Worm (Caenorhabditis elegans) whole organism, L2 larva: Measurements from ENCODE around the gene pstk-1.

Experiments
- C34F6.9 ChIP-seq: fragments of 150-350 bp; optimal IDR thresholded peaks from 2 replicates; lab custom pipeline; 2014; ENCODE audit warnings: missing biosample characterization, missing genetic modification characterization
- F13H6.1 ChIP-seq: sonication (generic microtip); optimal IDR thresholded peaks from 2 replicates; lab custom pipeline; 2016; ENCODE audit warnings: missing genetic modification characterization, missing compliant biosample characterization
- R02D3.7 ChIP-seq: fragments of 150-350 bp; optimal IDR thresholded peaks from 2 replicates; lab custom pipeline; 2014; ENCODE audit warnings: missing biosample characterization, missing genetic modification characterization
- Y55F3AM.14 ChIP-seq: fragments of 200-800 bp; sonication (Bioruptor generic); optimal IDR thresholded peaks from 2 replicates; lab custom pipeline; 2018; ENCODE audit warnings: mild to moderate bottlenecking, missing genetic modification characterization, missing compliant biosample characterization
- ZK546.5 ChIP-seq: sonication (generic microtip); optimal IDR thresholded peaks from 2 replicates; lab custom pipeline; 2017; ENCODE audit warnings: missing biosample characterization, missing genetic modification characterization
- aly-2 ChIP-seq: fragments of 150-350 bp; optimal IDR thresholded peaks from 2 replicates; lab custom pipeline; 2014; ENCODE audit warnings: missing biosample characterization, missing genetic modification characterization
- ama-1 ChIP-seq: fragments of 150-350 bp; optimal IDR thresholded peaks from 2 replicates; lab custom pipeline; 2018; ENCODE audit warnings: inconsistent platforms
- blmp-1 ChIP-seq: sonication (generic microtip); optimal IDR thresholded peaks from 2 replicates; lab custom pipeline; 2017; ENCODE audit warnings: missing genetic modification characterization, mild to moderate bottlenecking, missing compliant biosample characterization, antibody characterized with exemption, moderate library complexity; ENCODE audit not compliant: insufficient read depth
- ceh-16 ChIP-seq: fragments of 150-350 bp; optimal IDR thresholded peaks from 2 replicates; lab custom pipeline; 2014; ENCODE audit warnings: missing biosample characterization, missing genetic modification characterization
- ceh-82 ChIP-seq: fragments of 150-350 bp; optimal IDR thresholded peaks from 2 replicates; lab custom pipeline; 2014; ENCODE audit warnings: missing biosample characterization, missing genetic modification characterization
- crh-2 ChIP-seq: sonication (generic microtip); optimal IDR thresholded peaks from 2 replicates; lab custom pipeline; 2017; ENCODE audit warnings: missing biosample characterization, missing genetic modification characterization
- dmd-4 ChIP-seq: sonication (generic microtip); optimal IDR thresholded peaks from 2 replicates; lab custom pipeline; 2017; ENCODE audit warnings: missing biosample characterization, missing genetic modification characterization
- egl-27 ChIP-seq: sonication (generic microtip); optimal IDR thresholded peaks from 3 replicates; lab custom pipeline; 2017; ENCODE audit warnings: missing biosample characterization, missing genetic modification reagents, missing genetic modification characterization
- elt-1 ChIP-seq: fragments of 150-350 bp; optimal IDR thresholded peaks from 2 replicates; lab custom pipeline; 2014; ENCODE audit warnings: missing biosample characterization, missing genetic modification characterization
- elt-3 ChIP-seq: sonication (generic microtip); optimal IDR thresholded peaks from 2 replicates; lab custom pipeline; 2017; ENCODE audit warnings: missing biosample characterization, missing genetic modification characterization
- lin-11 ChIP-seq: fragments of 150-350 bp; sonication (generic microtip); optimal IDR thresholded peaks from 2 replicates; lab custom pipeline; 2014; ENCODE audit warnings: missing biosample characterization, missing genetic modification characterization, inconsistent platforms, mixed read lengths
- lin-13 ChIP-seq: fragments of 150-350 bp; optimal IDR thresholded peaks from 2 replicates; lab custom pipeline; 2014; ENCODE audit warnings: missing biosample characterization, missing genetic modification reagents, missing genetic modification characterization
- lin-39 ChIP-seq: fragments of 150-350 bp; optimal IDR thresholded peaks from 2 replicates; lab custom pipeline; 2014; ENCODE audit warnings: missing biosample characterization, missing genetic modification reagents, missing genetic modification characterization
- lsy-2 ChIP-seq, 2 experiments: fragments of 150-350 bp in 1 of 2; sonication (generic microtip) in 1 of 2; optimal IDR thresholded peaks; 2 replicates each; lab custom pipeline; 2014 to 2017; ENCODE audit warnings: missing biosample characterization in 2 of 2, missing genetic modification characterization in 2 of 2
- mbf-1 ChIP-seq: sonication (generic microtip); optimal IDR thresholded peaks from 2 replicates; lab custom pipeline; 2017; ENCODE audit warnings: missing biosample characterization, missing genetic modification characterization
- nhr-10 ChIP-seq: sonication (generic microtip); optimal IDR thresholded peaks from 2 replicates; lab custom pipeline; 2017; ENCODE audit warnings: missing biosample characterization, missing genetic modification characterization
- nhr-11 ChIP-seq: fragments of 150-350 bp; optimal IDR thresholded peaks from 2 replicates; lab custom pipeline; 2014; ENCODE audit warnings: missing biosample characterization, missing genetic modification characterization
- nhr-23 ChIP-seq: fragments of 150-350 bp; optimal IDR thresholded peaks from 2 replicates; lab custom pipeline; 2014; ENCODE audit warnings: missing biosample characterization, missing genetic modification reagents, missing genetic modification characterization
- nhr-237 ChIP-seq: fragments of 150-350 bp; optimal IDR thresholded peaks from 2 replicates; lab custom pipeline; 2014; ENCODE audit warnings: missing biosample characterization, missing genetic modification characterization
- nhr-25 ChIP-seq: fragments of 150-350 bp; sonication (generic microtip); optimal IDR thresholded peaks from 3 replicates; lab custom pipeline; 2014; ENCODE audit warnings: missing biosample characterization, missing genetic modification characterization
- nhr-6 ChIP-seq: fragments of 150-350 bp; optimal IDR thresholded peaks from 2 replicates; lab custom pipeline; 2014; ENCODE audit warnings: missing biosample characterization, missing genetic modification characterization
- nhr-77 ChIP-seq: fragments of 150-350 bp; optimal IDR thresholded peaks from 2 replicates; lab custom pipeline; 2014; ENCODE audit warnings: missing biosample characterization, missing genetic modification characterization
- peb-1 ChIP-seq: fragments of 150-350 bp; optimal IDR thresholded peaks from 2 replicates; lab custom pipeline; 2014; ENCODE audit warnings: missing biosample characterization, missing genetic modification characterization
- sma-9 ChIP-seq, 2 experiments: fragments of 150-350 bp in 1 of 2; sonication (generic microtip) in 1 of 2; optimal IDR thresholded peaks; 2 replicates each; lab custom pipeline; 2014 to 2016; ENCODE audit warnings: missing genetic modification characterization in 2 of 2, mild to moderate bottlenecking in 1 of 2, missing biosample characterization in 1 of 2, missing compliant biosample characterization in 1 of 2, missing genetic modification reagents in 1 of 2, moderate library complexity in 1 of 2
- unc-39 ChIP-seq: fragments of 150-350 bp; optimal IDR thresholded peaks from 2 replicates; lab custom pipeline; 2014; ENCODE audit warnings: missing biosample characterization, missing genetic modification characterization
- unc-55 ChIP-seq: fragments of 150-350 bp; sonication (generic microtip); optimal IDR thresholded peaks from 3 replicates; lab custom pipeline; 2014; ENCODE audit warnings: missing biosample characterization, missing genetic modification reagents, missing genetic modification characterization
- ztf-4 ChIP-seq: fragments of 150-350 bp; optimal IDR thresholded peaks from 2 replicates; lab custom pipeline; 2014; ENCODE audit warnings: missing biosample characterization, missing genetic modification characterization

Gene pstk-1

ce11 chrIII:12430209-12430608 is 36.2 kb upstream of the pstk-1 start, which contains the start of gene Y49E10.16:
Y49E10.16 (plus strand) TSS chrIII:12430509.
- no peak for TF ChIP-seq lsy-2 (tag; optimal IDR thresholded peaks at IDR 0.05; lab: Kevin White, UChicago)
- TF ChIP-seq peb-1 = no peak
- TF ChIP-seq F13H6.1 (tag; lab: Kevin White, UChicago) = no peak
- TF ChIP-seq nhr-237 (tag; lab: Kevin White, UChicago) = no peak
- no peak for TF ChIP-seq lin-13 (GFP tag; lab: Kevin White, UChicago)
- no peak for TF ChIP-seq unc-39
- TF ChIP-seq unc-55 (GFP tag; lab: Kevin White, UChicago) = no peak
- TF ChIP-seq blmp-1 (tag; lab: Kevin White, UChicago) = no peak
- TF ChIP-seq ceh-16 (tag; lab: Kevin White, UChicago) = no peak
- TF ChIP-seq ama-1 (lab: Kevin White, UChicago) = no peak
- no peak for TF ChIP-seq nhr-11
- no peak for TF ChIP-seq mbf-1 (tag; lab: Kevin White, UChicago)
- no peak for TF ChIP-seq ztf-4 (tag; lab: Kevin White, UChicago)
- no peak for TF ChIP-seq aly-2 (tag; lab: Kevin White, UChicago)

- TF ChIP-seq crh-2 (tag; lab: Kevin White, UChicago) (no peak), sma-9 (GFP tag; optimal IDR thresholded peaks at IDR 0.05; lab: Kevin White, UChicago) (no peak), sma-9 (tag; optimal IDR thresholded peaks at IDR 0.05; lab: Kevin White, UChicago) (no peak), nhr-6 (tag; lab: Kevin White, UChicago) (no peak), nhr-10 (tag; lab: Kevin White, UChicago) (no peak), nhr-77 (tag; lab: Kevin White, UChicago) (no peak), C34F6.9 (tag; lab: Kevin White, UChicago) (no peak), mbf-1 (tag; lab: Kevin White, UChicago) (no peak), R02D3.7 (tag; lab: Kevin White, UChicago) (no peak), ceh-82 (no peak), lin-11 (tag; lab: Kevin White, UChicago) (no peak), unc-39 (no peak), dmd-4 (tag; lab: Kevin White, UChicago) (no peak)
Observed at ce11 chrIII:12434104-12434503, 32.3 kb upstream of the pstk-1 start, which contains the start of gene Y49E10.27. Y49E10.27 (plus strand) TSS chrIII:12434404.

ce11 chrIII:12436215-12436614 is 30.2 kb upstream of the pstk-1 start, which contains the start of gene fbxa-218:
fbxa-218 (plus strand) TSS chrIII:12436515.
- TF ChIP-seq Y55F3AM.14 (GFP tag; lab: Kevin White, UChicago) (no peak), elt-3 (tag; lab: Kevin White, UChicago) (no peak)

ce11 chrIII:12437020-12437419 is 29.4 kb upstream of the pstk-1 start:
- no peak for TF ChIP-seq crh-2 (tag; lab: Kevin White, UChicago)
- no peak for TF ChIP-seq nhr-25
- no peak for TF ChIP-seq elt-1 (tag; lab: Kevin White, UChicago)
- no peak for TF ChIP-seq F13H6.1 (tag; lab: Kevin White, UChicago)
- no peak for TF ChIP-seq mbf-1 (tag; lab: Kevin White, UChicago)
- no peak for TF ChIP-seq Y55F3AM.14 (GFP tag; lab: Kevin White, UChicago)
- no peak for TF ChIP-seq nhr-11

ce11 chrIII:12439056-12439455 is 27.4 kb upstream of the pstk-1 start:
- TF ChIP-seq ceh-82 (no peak), nhr-23 (tag; lab: Kevin White, UChicago) (no peak), ZK546.5 (tag; lab: Kevin White, UChicago) (no peak), peb-1 (no peak), sma-9 (GFP tag; optimal IDR thresholded peaks at IDR 0.05; lab: Kevin White, UChicago) (no peak), sma-9 (tag; optimal IDR thresholded peaks at IDR 0.05; lab: Kevin White, UChicago) (no peak), nhr-10 (tag; lab: Kevin White, UChicago) (no peak), egl-27 (tag; lab: Kevin White, UChicago) (no peak), lin-39 (no peak), ceh-16 (tag; lab: Kevin White, UChicago) (no peak), elt-3 (tag; lab: Kevin White, UChicago) (no peak)

- no peak for TF ChIP-seq elt-1 (tag; lab: Kevin White, UChicago)
Observed at ce11 chrIII:12443880-12444279, 22.5 kb upstream of the pstk-1 start.
